Worm (Caenorhabditis elegans) whole organism, dauer: Measurements from ENCODE around the gene fbxb-45.
"Not testable (repeated sequence)": the region's sequence is repeated elsewhere in the genome, so short reads cannot be mapped to it uniquely, and the experiment has no call there.

ENCODE experiments used
- unc-62 ChIP-seq: sonication (generic microtip); optimal IDR thresholded peaks from 2 replicates; lab custom pipeline; 2017; ENCODE audit warnings: missing biosample characterization, missing genetic modification reagents, missing genetic modification characterization

fbxb-45 gene

ce11 chrII:1049849-1050248 lies 6.0 kb upstream of the fbxb-45 start, which contains the start of gene fbxb-40:
fbxb-40 (minus strand) TSS chrII:1049949.
- TF ChIP-seq unc-62 (GFP tag; lab: Kevin White, UChicago) = no peak

ce11 chrII:1046937-1047336 lies 3.1 kb upstream of the fbxb-45 start:
- no peak for TF ChIP-seq unc-62 (GFP tag; lab: Kevin White, UChicago)

- no peak for TF ChIP-seq unc-62 (GFP tag; lab: Kevin White, UChicago)
Measured at ce11 chrII:1045692-1046091, 1.9 kb upstream of the fbxb-45 start, which contains the start of gene str-148. str-148 (plus strand) TSS chrII:1045992.

ce11 chrII:1042227-1042626 lies 1.6 kb downstream of the fbxb-45 start, which contains the start of gene fbxb-41:
fbxb-41 (minus strand) TSS chrII:1042327.
- no peak for TF ChIP-seq unc-62 (GFP tag; lab: Kevin White, UChicago)

- TF ChIP-seq unc-62 (GFP tag; lab: Kevin White, UChicago) = no peak
Measured at ce11 chrII:1040464-1040863, 3.4 kb downstream of the fbxb-45 start, which contains the start of gene fbxb-39. fbxb-39 (minus strand) TSS chrII:1040564.

- no peak for TF ChIP-seq unc-62 (GFP tag; lab: Kevin White, UChicago)
Measured at ce11 chrII:1028602-1029001, 15.2 kb downstream of the fbxb-45 start, which contains the start of gene math-34. math-34 (plus strand) TSS chrII:1028972.

- TF ChIP-seq unc-62 (GFP tag; lab: Kevin White, UChicago) = no peak
Measured at ce11 chrII:1026670-1027069, 17.2 kb downstream of the fbxb-45 start, which contains the start of gene M01D1.12. M01D1.12 (plus strand) TSS chrII:1026970.

ce11 chrII:1024684-1025083 lies 19.1 kb downstream of the fbxb-45 start, which contains the start of gene btb-11:
btb-11 (minus strand) TSS chrII:1024784.
- not testable (repeated sequence) for TF ChIP-seq unc-62 (GFP tag; lab: Kevin White, UChicago)

ce11 chrII:1006375-1006774 lies 37.5 kb downstream of the fbxb-45 start, which contains the start of gene F45D11.14:
F45D11.14 (minus strand) TSS chrII:1006475.
- TF ChIP-seq unc-62 (GFP tag; lab: Kevin White, UChicago) = not testable (repeated sequence)

ce11 chrII:1001351-1001750 lies 42.5 kb downstream of the fbxb-45 start, which contains the start of the genes fbxb-30 and F45D11.5:
fbxb-30 (minus strand) TSS chrII:1001451.
F45D11.5 (plus strand) TSS chrII:1001702.
- TF ChIP-seq unc-62 (GFP tag; lab: Kevin White, UChicago) = no peak

ce11 chrII:999493-999892 lies 44.3 kb downstream of the fbxb-45 start, which contains the start of gene fbxb-29:
fbxb-29 (minus strand) TSS chrII:999593.
- TF ChIP-seq unc-62 (GFP tag; lab: Kevin White, UChicago) = no peak

- not testable (repeated sequence) for TF ChIP-seq unc-62 (GFP tag; lab: Kevin White, UChicago)
Measured at ce11 chrII:996112-996511, 47.7 kb downstream of the fbxb-45 start, which contains the start of gene F45D11.11. F45D11.11 (minus strand) TSS chrII:996212.

- TF ChIP-seq unc-62 (GFP tag; lab: Kevin White, UChicago) = not testable (repeated sequence)
Measured at ce11 chrII:994231-994630, 49.6 kb downstream of the fbxb-45 start, which contains the start of gene F45D11.7. F45D11.7 (plus strand) TSS chrII:994531.
